Worm (Caenorhabditis elegans): ENCODE data around the gene C06E2.5.

The C06E2.5 gene

DNA sequence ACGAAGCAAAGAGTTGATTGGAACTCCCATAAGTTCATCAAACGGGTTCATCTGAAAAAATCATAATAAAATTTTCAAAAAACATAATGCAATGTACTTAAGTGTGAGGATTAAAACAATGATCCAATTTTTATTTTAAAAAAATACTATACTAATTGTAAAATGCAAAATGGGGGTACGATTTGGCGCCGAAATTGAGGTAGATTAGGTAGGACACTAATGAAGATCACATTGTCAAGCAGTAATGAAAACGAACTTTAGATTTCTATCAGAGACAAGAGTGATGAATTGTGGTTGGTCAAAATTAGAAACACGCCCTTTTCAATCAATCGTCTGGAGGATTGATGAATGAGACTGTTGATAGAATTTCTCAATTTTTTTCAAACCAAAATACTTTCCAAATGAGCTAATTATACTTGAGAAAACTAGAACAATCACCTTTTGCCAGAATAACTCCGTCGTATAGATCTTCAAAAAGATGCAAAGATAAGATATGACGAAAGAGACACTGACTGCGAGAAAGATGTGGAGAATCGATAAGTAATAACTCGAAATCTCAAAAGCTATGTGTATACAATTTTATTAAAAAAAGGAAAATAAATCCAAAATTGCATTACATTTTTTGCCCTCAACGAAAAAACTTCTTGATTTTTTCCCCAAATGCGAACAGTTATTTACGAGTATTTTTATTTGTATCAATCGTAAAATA lies at the start of gene C06E2.5:
Gene C06E2.5 (minus strand): TSS at position 51 of the 709 bp plus-strand sequence.
- TF ChIP-seq ref-1 (GFP tag; conservative IDR thresholded peaks at IDR 0.05) = no peak
- TF ChIP-seq klf-2 (GFP tag; conservative IDR thresholded peaks at IDR 0.05) = no peak
- TF ChIP-seq tab-1 (GFP tag; IDR thresholded peaks at IDR 0.05) = no peak
- no peak for TF ChIP-seq cog-1 (tag; optimal IDR thresholded peaks at IDR 0.05)
- no peak for TF ChIP-seq T22C8.4 (GFP tag; IDR thresholded peaks at IDR 0.05)
- TF ChIP-seq med-1 (GFP tag; optimal IDR thresholded peaks at IDR 0.05; ENCODE audit: insufficient read depth) = no peak
- TF ChIP-seq flt-1 (GFP tag; IDR thresholded peaks at IDR 0.05) = no peak
- TF ChIP-seq ztf-29 (GFP tag; IDR thresholded peaks at IDR 0.05) = no peak
- no peak for TF ChIP-seq ztf-23 (GFP tag; IDR thresholded peaks at IDR 0.05)

DNA sequence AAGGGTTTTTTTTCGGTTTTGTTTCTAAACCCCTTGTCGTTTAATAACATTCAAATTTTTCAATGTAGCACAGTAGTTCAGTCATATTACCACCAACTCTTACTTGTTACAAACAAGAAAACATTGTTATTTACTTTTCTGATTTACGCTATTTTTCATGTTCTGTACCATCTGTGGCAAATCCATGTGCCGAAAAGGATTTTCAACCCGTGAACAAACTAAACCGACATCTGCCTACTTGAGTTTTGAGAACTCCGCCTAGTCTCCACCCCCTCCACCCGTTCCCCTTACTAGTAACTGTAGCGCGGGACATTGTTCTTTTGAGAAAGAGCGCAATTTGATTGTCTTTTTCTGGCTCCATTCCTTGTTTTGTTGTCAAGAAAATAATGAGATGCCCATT lies 47.3 kb upstream of the C06E2.5 start, which contains the start of gene ensh-1:
Gene ensh-1 (plus strand): TSS at position 301 of the 400 bp plus-strand sequence.
- TF ChIP-seq cog-1 (tag; optimal IDR thresholded peaks at IDR 0.05) (no peak), ztf-23 (GFP tag; IDR thresholded peaks at IDR 0.05) (no peak), ztf-29 (GFP tag; IDR thresholded peaks at IDR 0.05) (no peak), flt-1 (GFP tag; IDR thresholded peaks at IDR 0.05) (no peak), ref-1 (GFP tag; conservative IDR thresholded peaks at IDR 0.05) (no peak), med-1 (GFP tag; optimal IDR thresholded peaks at IDR 0.05; ENCODE audit: insufficient read depth) (no peak), tab-1 (GFP tag; IDR thresholded peaks at IDR 0.05) (no peak), klf-2 (GFP tag; conservative IDR thresholded peaks at IDR 0.05) (no peak), T22C8.4 (GFP tag; IDR thresholded peaks at IDR 0.05) (no peak)

DNA sequence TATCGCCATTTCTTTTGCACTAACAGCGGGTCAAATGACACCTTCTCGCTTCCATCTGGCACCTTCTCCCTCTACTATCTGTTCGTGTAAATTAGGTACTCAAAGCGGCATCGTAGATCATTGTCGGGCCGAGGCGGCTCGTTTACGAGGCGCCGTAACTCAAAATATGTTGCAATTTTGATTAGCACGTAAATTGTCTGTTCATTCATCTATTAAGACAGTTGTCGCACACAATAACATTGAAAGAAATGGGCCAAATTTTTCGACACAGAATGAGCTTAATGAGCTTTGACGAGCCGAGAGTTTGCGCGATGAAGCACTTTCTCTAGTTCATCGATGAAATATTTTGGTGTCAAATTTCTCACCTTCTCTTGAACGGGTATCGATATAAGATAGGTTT lies 45.2 kb upstream of the C06E2.5 start:
- TF ChIP-seq T22C8.4 (GFP tag; IDR thresholded peaks at IDR 0.05) (no peak), med-1 (GFP tag; optimal IDR thresholded peaks at IDR 0.05; ENCODE audit: insufficient read depth) (no peak), ref-1 (GFP tag; conservative IDR thresholded peaks at IDR 0.05) (no peak), tab-1 (GFP tag; IDR thresholded peaks at IDR 0.05) (no peak), flt-1 (GFP tag; IDR thresholded peaks at IDR 0.05) (no peak), ztf-23 (GFP tag; IDR thresholded peaks at IDR 0.05) (no peak), cog-1 (tag; optimal IDR thresholded peaks at IDR 0.05) (no peak), ztf-29 (GFP tag; IDR thresholded peaks at IDR 0.05) (no peak), klf-2 (GFP tag; conservative IDR thresholded peaks at IDR 0.05) (no peak)

DNA sequence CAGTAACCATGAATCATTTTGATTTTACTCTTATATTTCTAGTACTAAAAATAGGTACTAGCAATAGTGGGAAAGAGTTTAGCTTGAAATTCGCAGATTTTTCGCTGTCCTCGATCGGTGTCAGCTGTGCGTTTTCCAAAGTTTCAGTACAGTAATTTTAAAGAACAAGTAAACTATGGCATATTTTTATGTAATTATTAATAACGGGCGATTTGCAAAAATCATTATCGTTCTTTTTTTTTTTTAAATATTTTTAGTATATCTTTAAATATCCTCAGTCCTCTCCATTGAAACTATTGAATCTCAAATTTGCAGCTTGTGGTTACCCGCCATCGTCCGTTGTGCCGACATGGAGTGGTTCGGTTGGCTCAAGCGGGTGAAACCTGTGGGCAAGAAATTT lies 35.1 kb upstream of the C06E2.5 start, which contains the start of gene C13E3.1:
Gene C13E3.1 (plus strand): TSS at position 301 of the 400 bp plus-strand sequence.
- TF ChIP-seq ztf-29 (GFP tag; IDR thresholded peaks at IDR 0.05) (no peak), tab-1 (GFP tag; IDR thresholded peaks at IDR 0.05) (no peak), ztf-23 (GFP tag; IDR thresholded peaks at IDR 0.05) (no peak), T22C8.4 (GFP tag; IDR thresholded peaks at IDR 0.05) (no peak), med-1 (GFP tag; optimal IDR thresholded peaks at IDR 0.05; ENCODE audit: insufficient read depth) (no peak), klf-2 (GFP tag; conservative IDR thresholded peaks at IDR 0.05) (no peak), flt-1 (GFP tag; IDR thresholded peaks at IDR 0.05) (no peak), cog-1 (tag; optimal IDR thresholded peaks at IDR 0.05) (no peak), ref-1 (GFP tag; conservative IDR thresholded peaks at IDR 0.05) (no peak)

DNA sequence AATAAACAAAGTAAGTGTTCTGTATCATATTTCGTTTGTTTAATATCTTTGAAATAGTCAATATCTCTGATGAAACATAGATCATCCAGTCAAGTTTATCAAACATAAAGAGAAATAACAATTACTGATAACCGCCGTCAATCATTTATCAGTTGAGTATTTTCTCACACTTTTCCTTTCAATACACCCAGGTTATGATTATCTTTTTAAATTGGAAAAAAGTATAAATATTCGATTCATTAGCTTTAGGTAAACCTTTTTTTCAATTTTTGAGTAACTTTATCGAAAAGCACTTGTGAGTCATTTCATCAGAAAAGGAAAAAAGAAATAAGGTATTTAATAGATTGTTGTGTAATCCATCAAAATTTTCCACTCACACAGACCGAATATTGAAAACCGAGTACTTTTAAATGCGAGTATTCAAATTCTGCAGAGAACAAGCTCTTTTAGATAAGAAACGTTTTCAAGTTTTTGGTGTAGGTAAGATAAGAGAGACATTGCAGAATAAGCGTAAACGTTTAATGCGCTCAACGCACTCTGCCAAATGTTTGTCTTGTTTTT lies 33.7 kb upstream of the C06E2.5 start:
- no peak for TF ChIP-seq T22C8.4 (GFP tag; IDR thresholded peaks at IDR 0.05)
- no peak for TF ChIP-seq flt-1 (GFP tag; IDR thresholded peaks at IDR 0.05)
- no peak for TF ChIP-seq med-1 (GFP tag; optimal IDR thresholded peaks at IDR 0.05; ENCODE audit: insufficient read depth)
- no peak for TF ChIP-seq cog-1 (tag; optimal IDR thresholded peaks at IDR 0.05)
- TF ChIP-seq klf-2 (GFP tag; conservative IDR thresholded peaks at IDR 0.05) = no peak
- no peak for TF ChIP-seq ztf-29 (GFP tag; IDR thresholded peaks at IDR 0.05)
- TF ChIP-seq tab-1 (GFP tag; IDR thresholded peaks at IDR 0.05) = no peak
- TF ChIP-seq ztf-23 (GFP tag; IDR thresholded peaks at IDR 0.05) = no peak
- TF ChIP-seq ref-1 (GFP tag; conservative IDR thresholded peaks at IDR 0.05) = no peak

DNA sequence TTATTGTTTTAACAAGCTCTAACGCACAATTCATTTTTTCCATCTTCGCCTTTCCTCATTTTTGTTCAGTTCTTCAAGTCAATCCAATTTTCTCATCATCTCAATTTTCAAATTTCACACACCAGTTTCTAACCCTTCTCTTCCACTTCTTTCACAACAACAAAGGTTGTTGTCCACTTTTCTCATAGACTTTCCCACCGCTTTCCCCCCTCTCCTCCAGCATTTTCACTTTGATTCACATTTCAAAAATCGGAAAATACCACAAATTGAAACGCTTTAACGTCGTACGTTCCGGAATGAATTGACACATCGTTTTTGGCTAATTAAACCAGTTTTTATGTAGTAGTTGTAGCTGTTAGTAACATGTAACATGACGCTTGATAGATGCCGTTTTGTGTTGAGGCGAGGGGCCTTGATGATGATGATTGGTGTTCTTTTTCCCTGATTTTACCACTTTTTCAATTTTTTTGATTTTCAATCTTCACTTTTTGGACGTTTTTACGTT lies 32.5 kb upstream of the C06E2.5 start:
- TF ChIP-seq T22C8.4 (GFP tag; IDR thresholded peaks at IDR 0.05) = no peak
- no peak for TF ChIP-seq cog-1 (tag; optimal IDR thresholded peaks at IDR 0.05)
- TF ChIP-seq ztf-23 (GFP tag; IDR thresholded peaks at IDR 0.05) = no peak
- no peak for TF ChIP-seq med-1 (GFP tag; optimal IDR thresholded peaks at IDR 0.05; ENCODE audit: insufficient read depth)
- no peak for TF ChIP-seq ztf-29 (GFP tag; IDR thresholded peaks at IDR 0.05)
- no peak for TF ChIP-seq flt-1 (GFP tag; IDR thresholded peaks at IDR 0.05)
- TF ChIP-seq ref-1 (GFP tag; conservative IDR thresholded peaks at IDR 0.05) = no peak
- TF ChIP-seq klf-2 (GFP tag; conservative IDR thresholded peaks at IDR 0.05) = no peak
- no peak for TF ChIP-seq tab-1 (GFP tag; IDR thresholded peaks at IDR 0.05)

DNA sequence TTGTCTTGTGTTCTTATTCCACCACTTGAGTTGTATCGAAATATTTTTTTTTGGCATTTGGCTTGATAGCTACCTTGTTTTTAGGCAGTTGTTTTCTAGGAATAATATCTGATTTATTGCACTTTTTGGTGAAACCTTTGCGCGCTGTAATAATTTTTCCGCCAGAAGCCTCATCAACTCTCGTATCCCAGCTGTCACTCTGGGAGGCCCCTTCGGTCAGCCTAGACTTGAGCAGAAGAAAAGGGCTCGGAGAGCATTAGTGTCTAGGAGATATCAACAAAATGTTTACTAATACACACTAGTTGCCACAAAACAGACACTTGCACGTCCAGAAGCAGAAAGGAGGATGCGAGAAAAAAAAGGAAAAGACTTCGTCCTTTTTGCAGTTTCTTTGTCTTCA lies 31.1 kb upstream of the C06E2.5 start:
- TF ChIP-seq ref-1 (GFP tag; conservative IDR thresholded peaks at IDR 0.05) (no peak), T22C8.4 (GFP tag; IDR thresholded peaks at IDR 0.05) (no peak), ztf-29 (GFP tag; IDR thresholded peaks at IDR 0.05) (no peak), tab-1 (GFP tag; IDR thresholded peaks at IDR 0.05) (no peak), klf-2 (GFP tag; conservative IDR thresholded peaks at IDR 0.05) (no peak), flt-1 (GFP tag; IDR thresholded peaks at IDR 0.05) (no peak), cog-1 (tag; optimal IDR thresholded peaks at IDR 0.05) (no peak), ztf-23 (GFP tag; IDR thresholded peaks at IDR 0.05) (no peak), med-1 (GFP tag; optimal IDR thresholded peaks at IDR 0.05; ENCODE audit: insufficient read depth) (no peak)

DNA sequence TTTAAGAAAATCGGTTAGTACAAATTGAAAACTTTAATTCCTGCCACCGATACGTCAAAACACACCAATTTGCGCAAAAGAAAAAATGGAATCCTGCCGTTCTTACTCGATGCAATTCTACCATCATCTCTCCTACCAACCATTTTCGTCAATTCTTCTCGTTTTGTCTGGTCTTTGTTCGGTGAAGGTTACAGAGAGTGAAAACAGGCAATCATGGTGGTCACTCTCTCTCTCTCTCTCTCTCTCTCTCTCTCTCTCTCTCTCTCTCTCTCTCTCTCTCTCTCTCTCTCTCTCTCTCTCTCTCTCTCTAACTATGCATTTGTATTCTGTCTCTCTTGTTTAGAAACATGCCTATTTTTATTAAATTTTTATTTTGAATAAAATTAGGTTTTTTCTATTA lies 24.4 kb upstream of the C06E2.5 start:
- TF ChIP-seq ztf-29 (GFP tag; IDR thresholded peaks at IDR 0.05) (no peak), tab-1 (GFP tag; IDR thresholded peaks at IDR 0.05) (no peak), ztf-23 (GFP tag; IDR thresholded peaks at IDR 0.05) (no peak), klf-2 (GFP tag; conservative IDR thresholded peaks at IDR 0.05) (no peak), flt-1 (GFP tag; IDR thresholded peaks at IDR 0.05) (no peak), ref-1 (GFP tag; conservative IDR thresholded peaks at IDR 0.05) (no peak), med-1 (GFP tag; optimal IDR thresholded peaks at IDR 0.05; ENCODE audit: insufficient read depth) (no peak)

DNA sequence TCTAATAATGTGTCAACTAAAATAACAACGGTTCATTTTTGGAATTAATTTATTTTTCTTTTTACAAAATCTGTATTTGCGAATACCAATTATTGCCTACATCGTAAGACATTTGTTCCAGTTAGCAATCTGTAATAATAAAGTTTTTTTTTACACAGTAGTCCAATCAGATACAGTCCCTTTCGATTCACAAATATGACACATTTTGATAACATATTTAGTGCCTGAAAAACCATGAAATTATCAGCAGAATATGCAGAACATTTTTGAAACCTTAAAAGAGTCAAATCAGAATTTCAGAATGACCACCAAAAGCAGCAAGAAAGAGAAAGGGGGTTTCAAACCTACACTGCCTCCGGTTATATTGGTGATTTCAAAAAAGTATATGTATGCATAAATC lies 21.6 kb upstream of the C06E2.5 start, which contains the start of gene C06E2.2:
Gene C06E2.2 (plus strand): TSS at position 301 of the 400 bp plus-strand sequence.
- no peak for TF ChIP-seq ztf-29 (GFP tag; IDR thresholded peaks at IDR 0.05)
- TF ChIP-seq med-1 (GFP tag; optimal IDR thresholded peaks at IDR 0.05; ENCODE audit: insufficient read depth) = no peak
- no peak for TF ChIP-seq ref-1 (GFP tag; conservative IDR thresholded peaks at IDR 0.05)
- TF ChIP-seq flt-1 (GFP tag; IDR thresholded peaks at IDR 0.05) = no peak
- no peak for TF ChIP-seq cog-1 (tag; optimal IDR thresholded peaks at IDR 0.05)
- no peak for TF ChIP-seq T22C8.4 (GFP tag; IDR thresholded peaks at IDR 0.05)
- no peak for TF ChIP-seq tab-1 (GFP tag; IDR thresholded peaks at IDR 0.05)
- TF ChIP-seq ztf-23 (GFP tag; IDR thresholded peaks at IDR 0.05) = no peak
- no peak for TF ChIP-seq klf-2 (GFP tag; conservative IDR thresholded peaks at IDR 0.05)

Data from whole organism, midembryonic.